Fruit fly (Drosophila melanogaster): Measurements from ENCODE around the gene Exo70.

The Exo70 gene

dm6 chr3L:8449202-8449799 is 37.6 kb downstream of the Exo70 start, which contains the start of gene CG6983:
CG6983 (minus strand) TSS chr3L:8449377.
- TF ChIP-seq CG9948 (tag; optimal IDR thresholded peaks at IDR 0.05): no peak
- peak; percentile 26; the same call in 1 of the 3 replicates for TF ChIP-seq CG4496 (GFP tag; IDR thresholded peaks at IDR 0.05)
- TF ChIP-seq Ets98B (GFP tag; IDR thresholded peaks at IDR 0.05): peak; percentile 15; the same call in 1 of the 2 replicates
- peak; percentile 19; the same call in 1 of the 2 replicates for TF ChIP-seq CG12605 (GFP tag; IDR thresholded peaks at IDR 0.05)
- no peak for TF ChIP-seq rn (GFP tag; IDR thresholded peaks at IDR 0.05)

- TF ChIP-seq Pif1B (GFP tag; optimal IDR thresholded peaks at IDR 0.05) (peak; percentile 95), CG15710 (tag; optimal IDR thresholded peaks at IDR 0.05) (peak; percentile 95), CG34367 (tag; optimal IDR thresholded peaks at IDR 0.05) (peak; percentile 99), rn (GFP tag; IDR thresholded peaks at IDR 0.05) (peak; percentile 91), Ets98B (GFP tag; IDR thresholded peaks at IDR 0.05) (peak; percentile 97), EcR (GFP tag; optimal IDR thresholded peaks at IDR 0.05) (peak; percentile 58), CG9948 (tag; optimal IDR thresholded peaks at IDR 0.05) (peak; percentile 89), CG14655 (GFP tag; optimal IDR thresholded peaks at IDR 0.05) (peak; percentile 97), CG17806 (tag; optimal IDR thresholded peaks at IDR 0.05) (peak; percentile 94), Snoo (tag; optimal IDR thresholded peaks at IDR 0.05) (peak; percentile 87), CG12605 (GFP tag; IDR thresholded peaks at IDR 0.05) (peak; percentile 99), gl (tag; optimal IDR thresholded peaks at IDR 0.05) (peak; percentile 99), CG8301 (tag; optimal IDR thresholded peaks at IDR 0.05) (peak; percentile 95), fd96Ca (GFP tag; IDR thresholded peaks at IDR 0.05) (peak; percentile 97), D1 (tag; optimal IDR thresholded peaks at IDR 0.05) (peak; percentile 72), CG10348 (GFP tag; IDR thresholded peaks at IDR 0.05) (peak; percentile 47; the same call in 1 of the 2 replicates), CG13204 (GFP tag; optimal IDR thresholded peaks at IDR 0.05) (peak; percentile 99), CG32121 (GFP tag; IDR thresholded peaks at IDR 0.05) (peak; percentile 97), CG4496 (GFP tag; IDR thresholded peaks at IDR 0.05) (peak; percentile 98), CG8159 (tag; optimal IDR thresholded peaks at IDR 0.05) (peak; percentile 93), Pif1A (GFP tag; optimal IDR thresholded peaks at IDR 0.05) (peak; percentile 97)
Measured at dm6 chr3L:8449800-8450690, 38.4 kb downstream of the Exo70 start, which contains the start of gene Gug. Gug (plus strand) TSS chr3L:8449922.

dm6 chr3L:8450747-8451146 is 39.1 kb downstream of the Exo70 start:
- no peak for TF ChIP-seq gl (tag; optimal IDR thresholded peaks at IDR 0.05)
- TF ChIP-seq CG4496 (GFP tag; IDR thresholded peaks at IDR 0.05): 0 out of 3 replicates have a peak, but pooled peaks have one; percentile 23
- TF ChIP-seq CG17806 (tag; optimal IDR thresholded peaks at IDR 0.05): no peak
- TF ChIP-seq CG13204 (GFP tag; optimal IDR thresholded peaks at IDR 0.05): peak; percentile 79

dm6 chr3L:8451966-8452620 is 40.4 kb downstream of the Exo70 start:
- TF ChIP-seq Snoo (tag; optimal IDR thresholded peaks at IDR 0.05) (no peak), gl (tag; optimal IDR thresholded peaks at IDR 0.05) (no peak), EcR (GFP tag; optimal IDR thresholded peaks at IDR 0.05) (no peak), CG34367 (tag; optimal IDR thresholded peaks at IDR 0.05) (no peak), Pif1B (GFP tag; optimal IDR thresholded peaks at IDR 0.05) (no peak), CG17806 (tag; optimal IDR thresholded peaks at IDR 0.05) (no peak), CG13204 (GFP tag; optimal IDR thresholded peaks at IDR 0.05) (no peak), Pif1A (GFP tag; optimal IDR thresholded peaks at IDR 0.05) (no peak), CG4496 (GFP tag; IDR thresholded peaks at IDR 0.05) (no peak)

dm6 chr3L:8452986-8453385 is 41.3 kb downstream of the Exo70 start:
- TF ChIP-seq Pif1A (GFP tag; optimal IDR thresholded peaks at IDR 0.05): no peak
- TF ChIP-seq fd96Ca (GFP tag; IDR thresholded peaks at IDR 0.05): no peak
- no peak for TF ChIP-seq rn (GFP tag; IDR thresholded peaks at IDR 0.05)
- no peak for TF ChIP-seq CG13204 (GFP tag; optimal IDR thresholded peaks at IDR 0.05)
- TF ChIP-seq Pif1B (GFP tag; optimal IDR thresholded peaks at IDR 0.05): no peak
- no peak for TF ChIP-seq CG8159 (tag; optimal IDR thresholded peaks at IDR 0.05)
- TF ChIP-seq CG4496 (GFP tag; IDR thresholded peaks at IDR 0.05): no peak
- no peak for TF ChIP-seq CG17806 (tag; optimal IDR thresholded peaks at IDR 0.05)
- TF ChIP-seq CG10348 (GFP tag; IDR thresholded peaks at IDR 0.05): no peak
- no peak for TF ChIP-seq CG15710 (tag; optimal IDR thresholded peaks at IDR 0.05)
- TF ChIP-seq Ets98B (GFP tag; IDR thresholded peaks at IDR 0.05): no peak
- TF ChIP-seq CG8301 (tag; optimal IDR thresholded peaks at IDR 0.05): no peak
